Fruit fly (Drosophila melanogaster): ENCODE measurements around the gene Pex23.
A peak's percentile ranks its signal among the peaks of the same experiment; 100 is the strongest.

The Pex23 gene

dm6 chr3L:20309758-20310733, 8.1 kb upstream of the Pex23 start (continued):
- no peak for TF ChIP-seq ftz-f1 (GFP tag; optimal IDR thresholded peaks at IDR 0.05)
- TF ChIP-seq Sox100B (GFP tag; optimal IDR thresholded peaks at IDR 0.05), result no peak
- no peak for TF ChIP-seq Hand (GFP tag; optimal IDR thresholded peaks at IDR 0.05)
- peak; percentile 83 for TF ChIP-seq CG7963 (GFP tag; IDR thresholded peaks at IDR 0.05; ENCODE audit: partially characterized antibody)
- TF ChIP-seq CG2129 (GFP tag; IDR thresholded peaks at IDR 0.05; ENCODE audit: partially characterized antibody), result peak; percentile 68
- TF ChIP-seq Chrac-16 (GFP tag; optimal IDR thresholded peaks at IDR 0.05), result peak; percentile 62
- no peak for TF ChIP-seq danr (GFP tag; IDR thresholded peaks at IDR 0.05)
- TF ChIP-seq Optix (GFP tag; IDR thresholded peaks at IDR 0.05), result no peak
- TF ChIP-seq Hr3 (GFP tag; optimal IDR thresholded peaks at IDR 0.05), result peak; percentile 43
- no peak for TF ChIP-seq CG9215 (GFP tag; IDR thresholded peaks at IDR 0.05)
- TF ChIP-seq CG12236 (GFP tag; optimal IDR thresholded peaks at IDR 0.05), result peak; percentile 12
- TF ChIP-seq MBD-R2 (GFP tag; IDR thresholded peaks at IDR 0.05), result peak; percentile 75
- peak; percentile 85 for TF ChIP-seq unc-4 (GFP tag; IDR thresholded peaks at IDR 0.05; ENCODE audit: partially characterized antibody)
- TF ChIP-seq Jarid2 (GFP tag; optimal IDR thresholded peaks at IDR 0.05), result no peak
- TF ChIP-seq CG7271 (tag; optimal IDR thresholded peaks at IDR 0.05), result no peak
- TF ChIP-seq CG14014 (GFP tag; IDR thresholded peaks at IDR 0.05), result 0 out of 2 replicates have a peak, but pooled peaks have one; percentile 14
- TF ChIP-seq lola (GFP tag; optimal IDR thresholded peaks at IDR 0.05), result no peak
- peak; percentile 100 for TF ChIP-seq Myb (GFP tag; optimal IDR thresholded peaks at IDR 0.05)
- TF ChIP-seq pnt (GFP tag; optimal IDR thresholded peaks at IDR 0.05), result no peak
- TF ChIP-seq cad (GFP tag; optimal IDR thresholded peaks at IDR 0.05), result no peak
- TF ChIP-seq ro (GFP tag; IDR thresholded peaks at IDR 0.05), result no peak
- TF ChIP-seq chn (GFP tag; optimal IDR thresholded peaks at IDR 0.05), result peak; percentile 27
- peak; percentile 52 for TF ChIP-seq tin (GFP tag; optimal IDR thresholded peaks at IDR 0.05)
- TF ChIP-seq ken (GFP tag; IDR thresholded peaks at IDR 0.05), result peak; percentile 66; the same call in 2 of the 3 replicates
- no peak for TF ChIP-seq sc (optimal IDR thresholded peaks at IDR 0.05)
- no peak for TF ChIP-seq sc (GFP tag; optimal IDR thresholded peaks at IDR 0.05)
- TF ChIP-seq mirr (GFP tag; optimal IDR thresholded peaks at IDR 0.05), result no peak
- peak; percentile 60 for TF ChIP-seq onecut (GFP tag; IDR thresholded peaks at IDR 0.05)
- peak; percentile 53 for TF ChIP-seq CHES-1-like (GFP tag; optimal IDR thresholded peaks at IDR 0.05)
- peak; percentile 26 for TF ChIP-seq psq (GFP tag; optimal IDR thresholded peaks at IDR 0.05)
- TF ChIP-seq Opbp (GFP tag; IDR thresholded peaks at IDR 0.05; ENCODE audit: partially characterized antibody), result peak; percentile 88
- no peak for TF ChIP-seq CG10543 (GFP tag; optimal IDR thresholded peaks at IDR 0.05)
- peak; percentile 7 for TF ChIP-seq Fer3 (tag; optimal IDR thresholded peaks at IDR 0.05)
- TF ChIP-seq BtbVII (GFP tag; optimal IDR thresholded peaks at IDR 0.05), result no peak
- peak; percentile 98 for TF ChIP-seq CG9797 (GFP tag; optimal IDR thresholded peaks at IDR 0.05)
- peak; percentile 73 for TF ChIP-seq CG12659 (GFP tag; optimal IDR thresholded peaks at IDR 0.05)
- no peak for TF ChIP-seq CG18262 (tag; optimal IDR thresholded peaks at IDR 0.05)
- TF ChIP-seq Kr (GFP tag; optimal IDR thresholded peaks at IDR 0.05), result no peak
- TF ChIP-seq cwo (GFP tag; optimal IDR thresholded peaks at IDR 0.05), result no peak
- TF ChIP-seq h (optimal IDR thresholded peaks at IDR 0.05), result no peak
- TF ChIP-seq Aef1 (GFP tag; IDR thresholded peaks at IDR 0.05), result 0 out of 3 replicates have a peak, but pooled peaks have one; percentile 31
- TF ChIP-seq CG7357 (GFP tag; IDR thresholded peaks at IDR 0.05), result no peak
- no peak for TF ChIP-seq CG6272 (GFP tag; IDR thresholded peaks at IDR 0.05)
- TF ChIP-seq Doc3 (GFP tag; IDR thresholded peaks at IDR 0.05; ENCODE audit: partially characterized antibody), result peak; percentile 80
- no peak for TF ChIP-seq sd (tag; optimal IDR thresholded peaks at IDR 0.05)
- peak; percentile 57 for TF ChIP-seq CG11247 (GFP tag; IDR thresholded peaks at IDR 0.05)
- peak; percentile 88 for TF ChIP-seq CG15514 (GFP tag; optimal IDR thresholded peaks at IDR 0.05)
- TF ChIP-seq CG9727 (GFP tag; optimal IDR thresholded peaks at IDR 0.05), result peak; percentile 34
- TF ChIP-seq Mad (GFP tag; optimal IDR thresholded peaks at IDR 0.05), result peak; percentile 66
